3 fruit fly cellular contexts compared by ENCODE assay signal in genomic region chr3L:16710258-16711020, dm6.
TF ChIP-seq lines count a peak whose summit lies in the region.

No protein-coding gene starts in this region.

TF ChIP-seq in whole organism, adult, 20 proteins besides CTCF, POLR2A, EP300 and RAD21 (continued from another document):
- TF ChIP-seq CG5204 (GFP tag; optimal IDR thresholded peaks at IDR 0.05; lab: Kevin White, UChicago), result no peak
TF ChIP-seq in whole organism, adult: peak in this region for 10.

TF ChIP-seq in whole organism, embryonic, 481 proteins besides CTCF, POLR2A, EP300 and RAD21 (continued from another document and continues in another):
- TF ChIP-seq CG12071 (GFP tag; optimal IDR thresholded peaks at IDR 0.05; lab: Kevin White, UChicago), result no peak
- peak; percentile 53 for TF ChIP-seq bcd (GFP tag; optimal IDR thresholded peaks at IDR 0.05; lab: Kevin White, UChicago)
- no peak for TF ChIP-seq CG17612 (GFP tag; IDR thresholded peaks at IDR 0.05; lab: Robert Waterston, UW)
- no peak for TF ChIP-seq Mrtf (GFP tag; IDR thresholded peaks at IDR 0.05; lab: Robert Waterston, UW)
- TF ChIP-seq CHES-1-like (GFP tag; optimal IDR thresholded peaks at IDR 0.05; lab: Kevin White, UChicago), result no peak
- TF ChIP-seq tin (GFP tag; optimal IDR thresholded peaks at IDR 0.05; lab: Kevin White, UChicago), result no peak
- TF ChIP-seq btn (GFP tag; optimal IDR thresholded peaks at IDR 0.05; lab: Kevin White, UChicago), result no peak
- no peak for TF ChIP-seq MESR4 (GFP tag; optimal IDR thresholded peaks at IDR 0.05; lab: Kevin White, UChicago)
- TF ChIP-seq prd (optimal IDR thresholded peaks at IDR 0.05; lab: Kevin White, UChicago), result no peak
- TF ChIP-seq prd (GFP tag; IDR thresholded peaks at IDR 0.05; lab: Robert Waterston, UW), result peak; percentile 78
- peak; percentile 36 for TF ChIP-seq Six4 (GFP tag; optimal IDR thresholded peaks at IDR 0.05; lab: Kevin White, UChicago)
- TF ChIP-seq Dip2 (GFP tag; IDR thresholded peaks at IDR 0.05; lab: Robert Waterston, UW), result no peak
- TF ChIP-seq CG12104 (GFP tag; optimal IDR thresholded peaks at IDR 0.05; lab: Kevin White, UChicago), result peak; percentile 0
- TF ChIP-seq run (tag; optimal IDR thresholded peaks at IDR 0.05; lab: Kevin White, UChicago), result no peak
- no peak for TF ChIP-seq mam (GFP tag; optimal IDR thresholded peaks at IDR 0.05; lab: Kevin White, UChicago)
- no peak for TF ChIP-seq CG12236 (GFP tag; optimal IDR thresholded peaks at IDR 0.05; lab: Kevin White, UChicago)
- no peak for TF ChIP-seq tio (GFP tag; optimal IDR thresholded peaks at IDR 0.05; lab: Kevin White, UChicago)
- TF ChIP-seq p53 (GFP tag; optimal IDR thresholded peaks at IDR 0.05; lab: Kevin White, UChicago), result no peak
- no peak for TF ChIP-seq sima (GFP tag; optimal IDR thresholded peaks at IDR 0.05; lab: Kevin White, UChicago)
- TF ChIP-seq shn (GFP tag; optimal IDR thresholded peaks at IDR 0.05; lab: Kevin White, UChicago), result no peak
- TF ChIP-seq kay (GFP tag; optimal IDR thresholded peaks at IDR 0.05; lab: Kevin White, UChicago), result no peak
- TF ChIP-seq CG11456 (GFP tag; IDR thresholded peaks at IDR 0.05; lab: Robert Waterston, UW), result peak; percentile 78; the same call in 1 of the 3 replicates
- peak; percentile 19 for TF ChIP-seq lbe (GFP tag; optimal IDR thresholded peaks at IDR 0.05; lab: Kevin White, UChicago)
- no peak for TF ChIP-seq CG6272 (GFP tag; IDR thresholded peaks at IDR 0.05; lab: Robert Waterston, UW)
- no peak for TF ChIP-seq Hr39 (optimal IDR thresholded peaks at IDR 0.05; lab: Kevin White, UChicago)
- no peak for TF ChIP-seq luna (GFP tag; optimal IDR thresholded peaks at IDR 0.05; lab: Kevin White, UChicago)
- TF ChIP-seq CG4707 (GFP tag; optimal IDR thresholded peaks at IDR 0.05; lab: Kevin White, UChicago), result no peak
- peak; percentile 41 for TF ChIP-seq caup (GFP tag; optimal IDR thresholded peaks at IDR 0.05; lab: Kevin White, UChicago; ENCODE audit: severe bottlenecking)
- TF ChIP-seq CG10209 (GFP tag; optimal IDR thresholded peaks at IDR 0.05; lab: Kevin White, UChicago), result peak; percentile 32
- no peak for TF ChIP-seq CG18764 (GFP tag; optimal IDR thresholded peaks at IDR 0.05; lab: Kevin White, UChicago)
- no peak for TF ChIP-seq vnd (GFP tag; IDR thresholded peaks at IDR 0.05; lab: Robert Waterston, UW; ENCODE audit: partially characterized antibody)
- TF ChIP-seq dpn (GFP tag; optimal IDR thresholded peaks at IDR 0.05; lab: Kevin White, UChicago), result peak in 1 of 2 experiments; percentile 24
- TF ChIP-seq ttk (GFP tag; IDR thresholded peaks at IDR 0.05; lab: Robert Waterston, UW), result no peak
- no peak for TF ChIP-seq CG4424 (GFP tag; optimal IDR thresholded peaks at IDR 0.05; lab: Kevin White, UChicago)
- TF ChIP-seq Fer3 (tag; optimal IDR thresholded peaks at IDR 0.05; lab: Kevin White, UChicago), result no peak
- no peak for TF ChIP-seq CG12769 (tag; optimal IDR thresholded peaks at IDR 0.05; lab: Kevin White, UChicago)
- no peak for TF ChIP-seq Max (GFP tag; optimal IDR thresholded peaks at IDR 0.05; lab: Kevin White, UChicago)
- no peak for TF ChIP-seq gt (GFP tag; IDR thresholded peaks at IDR 0.05; lab: Robert Waterston, UW)
- TF ChIP-seq CG4328 (GFP tag; optimal IDR thresholded peaks at IDR 0.05; lab: Kevin White, UChicago), result peak; percentile 1
- TF ChIP-seq CG10431 (GFP tag; optimal IDR thresholded peaks at IDR 0.05; lab: Kevin White, UChicago), result no peak
- no peak for TF ChIP-seq dimm (GFP tag; IDR thresholded peaks at IDR 0.05; lab: Robert Waterston, UW)
- no peak for TF ChIP-seq CG4282 (GFP tag; optimal IDR thresholded peaks at IDR 0.05; lab: Kevin White, UChicago)
- no peak for TF ChIP-seq CG10366 (GFP tag; IDR thresholded peaks at IDR 0.05; lab: Robert Waterston, UW)
- no peak for TF ChIP-seq CG8281 (tag; optimal IDR thresholded peaks at IDR 0.05; lab: Kevin White, UChicago)
- no peak for TF ChIP-seq unc-4 (GFP tag; IDR thresholded peaks at IDR 0.05; lab: Robert Waterston, UW; ENCODE audit: partially characterized antibody)
- TF ChIP-seq CG7786 (GFP tag; optimal IDR thresholded peaks at IDR 0.05; lab: Kevin White, UChicago), result no peak
- TF ChIP-seq CG17385 (GFP tag; optimal IDR thresholded peaks at IDR 0.05; lab: Kevin White, UChicago), result peak; percentile 50
- no peak for TF ChIP-seq CG17568 (GFP tag; optimal IDR thresholded peaks at IDR 0.05; lab: Kevin White, UChicago)
- no peak for TF ChIP-seq pnt (GFP tag; optimal IDR thresholded peaks at IDR 0.05; lab: Kevin White, UChicago)
- peak; percentile 39 for TF ChIP-seq Nf-YC (tag; optimal IDR thresholded peaks at IDR 0.05; lab: Kevin White, UChicago)
- no peak for TF ChIP-seq Dref (GFP tag; IDR thresholded peaks at IDR 0.05; lab: Robert Waterston, UW)
- TF ChIP-seq CG2712 (tag; optimal IDR thresholded peaks at IDR 0.05; lab: Kevin White, UChicago), result peak; percentile 75
- TF ChIP-seq NK7.1 (GFP tag; optimal IDR thresholded peaks at IDR 0.05; lab: Kevin White, UChicago), result no peak
- TF ChIP-seq rib (GFP tag; IDR thresholded peaks at IDR 0.05; lab: Robert Waterston, UW), result 0 out of 2 replicates have a peak, but pooled peaks have one; percentile 8
- TF ChIP-seq lilli (GFP tag; optimal IDR thresholded peaks at IDR 0.05; lab: Kevin White, UChicago), result peak; percentile 3
- TF ChIP-seq wor (GFP tag; IDR thresholded peaks at IDR 0.05; lab: Robert Waterston, UW), result no peak
- TF ChIP-seq Sox102F (GFP tag; optimal IDR thresholded peaks at IDR 0.05; lab: Kevin White, UChicago), result peak; percentile 12
- TF ChIP-seq CG8290 (GFP tag; optimal IDR thresholded peaks at IDR 0.05; lab: Kevin White, UChicago), result no peak
- no peak for TF ChIP-seq CG8290 (tag; optimal IDR thresholded peaks at IDR 0.05; lab: Kevin White, UChicago)
- no peak for TF ChIP-seq CG1792 (GFP tag; optimal IDR thresholded peaks at IDR 0.05; lab: Kevin White, UChicago)
- no peak for TF ChIP-seq fd102C (GFP tag; optimal IDR thresholded peaks at IDR 0.05; lab: Kevin White, UChicago)
- TF ChIP-seq sqz (GFP tag; optimal IDR thresholded peaks at IDR 0.05; lab: Kevin White, UChicago), result no peak
- no peak for TF ChIP-seq hth (optimal IDR thresholded peaks at IDR 0.05; lab: Kevin White, UChicago)
- TF ChIP-seq CG6689 (GFP tag; IDR thresholded peaks at IDR 0.05; lab: Robert Waterston, UW), result peak; percentile 60
- TF ChIP-seq CG15073 (GFP tag; optimal IDR thresholded peaks at IDR 0.05; lab: Kevin White, UChicago), result no peak
- TF ChIP-seq trh (GFP tag; optimal IDR thresholded peaks at IDR 0.05; lab: Kevin White, UChicago), result peak; percentile 7
- TF ChIP-seq D (optimal IDR thresholded peaks at IDR 0.05; lab: Kevin White, UChicago), result no peak
- TF ChIP-seq D (GFP tag; optimal IDR thresholded peaks at IDR 0.05; lab: Kevin White, UChicago), result peak; percentile 26

TF ChIP-seq in whole organism, prepupa, 60 proteins besides CTCF, POLR2A, EP300 and RAD21 (continued from another document):
- peak; percentile 52 for TF ChIP-seq CG4318 (GFP tag; optimal IDR thresholded peaks at IDR 0.05; lab: Kevin White, UChicago)
- peak; percentile 40 for TF ChIP-seq Hr4 (GFP tag; optimal IDR thresholded peaks at IDR 0.05; lab: Kevin White, UChicago)
- peak; percentile 44 for TF ChIP-seq Lpt (GFP tag; optimal IDR thresholded peaks at IDR 0.05; lab: Kevin White, UChicago)
- TF ChIP-seq CG15336 (GFP tag; IDR thresholded peaks at IDR 0.05; lab: Robert Waterston, UW), result peak; percentile 81
- TF ChIP-seq CG10631 (GFP tag; optimal IDR thresholded peaks at IDR 0.05; lab: Kevin White, UChicago), result peak; percentile 71
- TF ChIP-seq achi (GFP tag; optimal IDR thresholded peaks at IDR 0.05; lab: Kevin White, UChicago), result peak; percentile 64
- TF ChIP-seq pdm3 (GFP tag; optimal IDR thresholded peaks at IDR 0.05; lab: Kevin White, UChicago), result peak; percentile 10
- TF ChIP-seq Sox15 (GFP tag; optimal IDR thresholded peaks at IDR 0.05; lab: Kevin White, UChicago), result no peak
- TF ChIP-seq vri (GFP tag; optimal IDR thresholded peaks at IDR 0.05; lab: Kevin White, UChicago), result no peak
- peak; percentile 68 to 77 for TF ChIP-seq ss (GFP tag; optimal IDR thresholded peaks at IDR 0.05; lab: Kevin White, UChicago)
- peak; percentile 68; the same call in 1 of the 2 replicates for TF ChIP-seq CG11294 (GFP tag; IDR thresholded peaks at IDR 0.05; lab: Robert Waterston, UW)
- TF ChIP-seq Met (GFP tag; optimal IDR thresholded peaks at IDR 0.05; lab: Kevin White, UChicago), result no peak
- peak; percentile 30 for TF ChIP-seq cyc (GFP tag; optimal IDR thresholded peaks at IDR 0.05; lab: Kevin White, UChicago)
- TF ChIP-seq Hr38 (GFP tag; optimal IDR thresholded peaks at IDR 0.05; lab: Kevin White, UChicago), result no peak
- peak; percentile 85 for TF ChIP-seq CG8119 (GFP tag; IDR thresholded peaks at IDR 0.05; lab: Robert Waterston, UW)
- peak; percentile 56 for TF ChIP-seq CG11902 (GFP tag; optimal IDR thresholded peaks at IDR 0.05; lab: Kevin White, UChicago)
- peak; percentile 34 for TF ChIP-seq CG9139 (GFP tag; optimal IDR thresholded peaks at IDR 0.05; lab: Kevin White, UChicago)
- no peak for TF ChIP-seq Eip93F (GFP tag; optimal IDR thresholded peaks at IDR 0.05; lab: Kevin White, UChicago)
- peak; percentile 83 for TF ChIP-seq Eip78C (GFP tag; lab: Kevin White, UChicago)
- TF ChIP-seq CG3032 (tag; optimal IDR thresholded peaks at IDR 0.05; lab: Kevin White, UChicago), result peak; percentile 74
- TF ChIP-seq CG31627 (GFP tag; optimal IDR thresholded peaks at IDR 0.05; lab: Kevin White, UChicago), result no peak
- peak; percentile 23 for TF ChIP-seq dac (GFP tag; optimal IDR thresholded peaks at IDR 0.05; lab: Kevin White, UChicago)
- peak; percentile 45 for TF ChIP-seq net (GFP tag; optimal IDR thresholded peaks at IDR 0.05; lab: Kevin White, UChicago)
- peak; percentile 1 for TF ChIP-seq CG11762 (GFP tag; optimal IDR thresholded peaks at IDR 0.05; lab: Kevin White, UChicago; ENCODE audit: insufficient read depth)
- peak; percentile 20 for TF ChIP-seq fkh (GFP tag; optimal IDR thresholded peaks at IDR 0.05; lab: Kevin White, UChicago)
- peak; percentile 10 to 44 for TF ChIP-seq salr (GFP tag; optimal IDR thresholded peaks at IDR 0.05; lab: Kevin White, UChicago)
- TF ChIP-seq CG3919 (GFP tag; optimal IDR thresholded peaks at IDR 0.05; lab: Kevin White, UChicago), result peak; percentile 22
- TF ChIP-seq CG1621 (tag; optimal IDR thresholded peaks at IDR 0.05; lab: Kevin White, UChicago), result no peak
- TF ChIP-seq dsx (GFP tag; optimal IDR thresholded peaks at IDR 0.05; lab: Kevin White, UChicago; ENCODE audit: poor library complexity, severe bottlenecking), result peak; percentile 73
- TF ChIP-seq Gug (GFP tag; IDR thresholded peaks at IDR 0.05; lab: Robert Waterston, UW), result peak; percentile 60; the same call in 1 of the 2 replicates
- TF ChIP-seq Hr39 (GFP tag; optimal IDR thresholded peaks at IDR 0.05; lab: Kevin White, UChicago), result no peak
- TF ChIP-seq OdsH (GFP tag; optimal IDR thresholded peaks at IDR 0.05; lab: Kevin White, UChicago), result peak; percentile 53
- peak; percentile 68 for TF ChIP-seq CG6276 (GFP tag; optimal IDR thresholded peaks at IDR 0.05; lab: Kevin White, UChicago)
- TF ChIP-seq Sox102F (GFP tag; optimal IDR thresholded peaks at IDR 0.05; lab: Kevin White, UChicago), result no peak
- peak; percentile 45 for TF ChIP-seq acj6 (GFP tag; optimal IDR thresholded peaks at IDR 0.05; lab: Kevin White, UChicago)
- TF ChIP-seq Sox14 (GFP tag; optimal IDR thresholded peaks at IDR 0.05; lab: Kevin White, UChicago), result no peak
- TF ChIP-seq eg (GFP tag; IDR thresholded peaks at IDR 0.05; lab: Robert Waterston, UW), result peak; percentile 85
